Worm (Caenorhabditis elegans): ENCODE measurements around the gene dnc-1.

- no peak for TF ChIP-seq unc-62 (GFP tag; optimal IDR thresholded peaks at IDR 0.05)
- TF ChIP-seq jun-1 (tag; optimal IDR thresholded peaks at IDR 0.05) = no peak
Observed at ce11 chrIV:10900083-10900482, 32.9 kb downstream of the dnc-1 start, which contains the start of gene srlf-30.

Measured in whole organism, L1 larva.